Fruit fly (Drosophila melanogaster) whole organism, embryonic: Measurements from ENCODE around the gene moody.

ENCODE experiments used
- Antp ChIP-seq: fragments of 200-800 bp; sonication (Bioruptor generic); optimal IDR thresholded peaks from 3 replicates; lab custom pipeline; 2016; ENCODE audit warnings: missing biosample characterization, missing genetic modification characterization
- CG1024 ChIP-seq: fragments of 200-800 bp; sonication (Bioruptor generic); IDR thresholded peaks from 2 replicates; pipeline ENCODE4 v1.3.6; 2022; ENCODE audit warnings: missing biosample characterization, missing genetic modification characterization
- CG10267 ChIP-seq: fragments of 200-800 bp; sonication (Bioruptor generic); optimal IDR thresholded peaks from 2 replicates; lab custom pipeline; 2018; ENCODE audit warnings: missing biosample characterization, mild to moderate bottlenecking, missing genetic modification characterization, moderate library complexity
- CG10321 ChIP-seq: fragments of 200-800 bp; sonication (Bioruptor generic); IDR thresholded peaks from 2 replicates; pipeline ENCODE4 v1.3.6; 2022; ENCODE audit warnings: missing biosample characterization, missing genetic modification characterization
- CG11093 ChIP-seq: fragments of 200-800 bp; sonication (Bioruptor generic); IDR thresholded peaks from 3 replicates; pipeline ENCODE4 v1.3.6; 2022; ENCODE audit warnings: missing biosample characterization, missing genetic modification characterization
- CG11398 ChIP-seq: fragments of 200-800 bp; sonication (Bioruptor generic); optimal IDR thresholded peaks from 2 replicates; lab custom pipeline; 2016; ENCODE audit warnings: missing biosample characterization, missing genetic modification characterization
- CG11696 ChIP-seq: fragments of 200-800 bp; sonication (Bioruptor generic); IDR thresholded peaks from 2 replicates; pipeline ENCODE4 v1.3.6; 2022; ENCODE audit warnings: missing biosample characterization, missing genetic modification characterization
- CG11723 ChIP-seq: fragments of 200-800 bp; sonication (Bioruptor generic); optimal IDR thresholded peaks from 2 replicates; lab custom pipeline; 2017; ENCODE audit warnings: missing biosample characterization, mild to moderate bottlenecking, missing genetic modification characterization
- CG12104 ChIP-seq: fragments of 200-800 bp; sonication (Bioruptor generic); optimal IDR thresholded peaks from 3 replicates; lab custom pipeline; 2016; ENCODE audit warnings: missing biosample characterization, missing genetic modification characterization
- CG12299 ChIP-seq: fragments of 200-800 bp; sonication (Bioruptor generic); optimal IDR thresholded peaks from 2 replicates; lab custom pipeline; 2018; ENCODE audit warnings: missing biosample characterization, mild to moderate bottlenecking, missing genetic modification characterization
- CG1233 ChIP-seq: fragments of 200-800 bp; sonication (Bioruptor generic); optimal IDR thresholded peaks from 4 replicates; lab custom pipeline; 2018; ENCODE audit warnings: missing biosample characterization, mild to moderate bottlenecking, missing genetic modification characterization
- CG12391 ChIP-seq: fragments of 200-800 bp; sonication (Bioruptor generic); optimal IDR thresholded peaks from 3 replicates; lab custom pipeline; 2018; ENCODE audit warnings: missing biosample characterization, mild to moderate bottlenecking, missing genetic modification characterization, moderate library complexity
- CG12659 ChIP-seq: fragments of 200-800 bp; sonication (Bioruptor generic); optimal IDR thresholded peaks from 3 replicates; lab custom pipeline; 2017; ENCODE audit warnings: mild to moderate bottlenecking, missing biosample characterization, missing genetic modification reagents, missing genetic modification characterization
- CG12769 ChIP-seq: fragments of 200-800 bp; sonication (Bioruptor generic); optimal IDR thresholded peaks from 2 replicates; lab custom pipeline; 2019; ENCODE audit warnings: missing biosample characterization, mild to moderate bottlenecking, missing genetic modification characterization, moderate library complexity
- CG1529 ChIP-seq: fragments of 200-800 bp; sonication (Bioruptor generic); optimal IDR thresholded peaks from 3 replicates; lab custom pipeline; 2018; ENCODE audit warnings: missing biosample characterization, missing genetic modification characterization
- CG17186 ChIP-seq: fragments of 200-800 bp; sonication (Bioruptor generic); optimal IDR thresholded peaks from 3 replicates; lab custom pipeline; 2017; ENCODE audit warnings: missing biosample characterization, missing genetic modification reagents, missing genetic modification characterization
- CG33557 ChIP-seq: fragments of 200-800 bp; sonication (Bioruptor generic); optimal IDR thresholded peaks from 2 replicates; lab custom pipeline; 2019; ENCODE audit warnings: missing biosample characterization, mild to moderate bottlenecking, missing genetic modification characterization, moderate library complexity
- CG4404 ChIP-seq: fragments of 200-800 bp; sonication (Bioruptor generic); IDR thresholded peaks from 2 replicates; pipeline ENCODE4 v1.3.6; 2022; ENCODE audit warnings: missing biosample characterization, missing genetic modification characterization
- CG4730 ChIP-seq: fragments of 200-800 bp; sonication (Bioruptor generic); IDR thresholded peaks from 2 replicates; pipeline ENCODE4 v1.3.6; 2022; ENCODE audit warnings: missing biosample characterization, missing genetic modification characterization
- CG4820 ChIP-seq: fragments of 200-800 bp; sonication (Bioruptor generic); optimal IDR thresholded peaks from 3 replicates; lab custom pipeline; 2016; ENCODE audit warnings: missing biosample characterization, missing genetic modification characterization
- CG6689 ChIP-seq: fragments of 200-800 bp; sonication (Bioruptor generic); IDR thresholded peaks from 2 replicates; pipeline ENCODE4 v1.3.6; 2022; ENCODE audit warnings: missing biosample characterization, missing genetic modification characterization
- CG6854 ChIP-seq: fragments of 200-800 bp; sonication (Bioruptor generic); optimal IDR thresholded peaks from 3 replicates; lab custom pipeline; 2017; ENCODE audit warnings: missing biosample characterization, mild to moderate bottlenecking, missing genetic modification characterization
- CG7357 ChIP-seq: fragments of 200-800 bp; sonication (Bioruptor generic); IDR thresholded peaks from 3 replicates; pipeline ENCODE4 v1.3.6; 2022; ENCODE audit warnings: missing biosample characterization, missing genetic modification characterization
- CG9932 ChIP-seq: fragments of 200-800 bp; sonication (Bioruptor generic); IDR thresholded peaks from 2 replicates; pipeline ENCODE4 v1.3.6; 2022; ENCODE audit warnings: missing biosample characterization, missing genetic modification characterization
- CkIIα-i1 ChIP-seq: fragments of 200-800 bp; sonication (Bioruptor generic); IDR thresholded peaks from 2 replicates; pipeline ENCODE4 v1.3.6; 2022; ENCODE audit warnings: missing biosample characterization, missing genetic modification characterization
- ERR ChIP-seq: fragments of 200-800 bp; sonication (Bioruptor generic); optimal IDR thresholded peaks from 2 replicates; lab custom pipeline; 2016; ENCODE audit warnings: missing biosample characterization, missing genetic modification characterization
- Fer1 ChIP-seq: fragments of 200-800 bp; sonication (Bioruptor generic); optimal IDR thresholded peaks from 2 replicates; lab custom pipeline; 2017; ENCODE audit warnings: missing biosample characterization, mild to moderate bottlenecking, missing genetic modification characterization
- GATAe ChIP-seq: fragments of 200-800 bp; sonication (Bioruptor generic); conservative IDR thresholded peaks from 2 replicates; pipeline ENCODE4 v1.3.6; 2022; ENCODE audit warnings: missing biosample characterization, missing genetic modification characterization
- Hr3 ChIP-seq: fragments of 200-800 bp; sonication (Bioruptor generic); optimal IDR thresholded peaks from 3 replicates; lab custom pipeline; 2016; ENCODE audit warnings: missing biosample characterization, missing genetic modification characterization
- Lhr ChIP-seq: fragments of 200-800 bp; sonication (Bioruptor generic); optimal IDR thresholded peaks from 3 replicates; lab custom pipeline; 2017; ENCODE audit warnings: mild to moderate bottlenecking, missing biosample characterization, missing genetic modification reagents, missing genetic modification characterization
- Meics ChIP-seq: fragments of 200-800 bp; sonication (Bioruptor generic); optimal IDR thresholded peaks from 2 replicates; lab custom pipeline; 2017; ENCODE audit warnings: missing biosample characterization, mild to moderate bottlenecking, missing genetic modification characterization
- caup ChIP-seq: fragments of 200-800 bp; sonication (Bioruptor generic); optimal IDR thresholded peaks from 3 replicates; lab custom pipeline; 2017; ENCODE audit warnings: missing biosample characterization, mild to moderate bottlenecking, missing genetic modification characterization, moderate library complexity; ENCODE audit not compliant: severe bottlenecking
- crol ChIP-seq: fragments of 200-800 bp; sonication (Bioruptor generic); IDR thresholded peaks from 2 replicates; pipeline ENCODE4 v1.3.6; 2022; ENCODE audit warnings: missing biosample characterization, missing genetic modification characterization
- da ChIP-seq: fragments of 200-800 bp; sonication (Bioruptor generic); optimal IDR thresholded peaks from 2 replicates; lab custom pipeline; 2016; ENCODE audit warnings: missing biosample characterization, missing genetic modification characterization
- dm ChIP-seq: fragments of 200-800 bp; sonication (Bioruptor generic); optimal IDR thresholded peaks from 3 replicates; lab custom pipeline; 2016; ENCODE audit warnings: missing biosample characterization, missing genetic modification characterization
- hkb ChIP-seq, 2 experiments: fragments of 200-800 bp in 1 of 2; fragments of >200 bp in 1 of 2; sonication (Bioruptor generic) in 1 of 2; IDR thresholded peaks in 1 of 2; optimal IDR thresholded peaks in 1 of 2; 2 replicates each; pipeline versions ENCODE4 v1.3.6 to Lab custom; 2017 to 2022; ENCODE audit warnings: missing biosample characterization in 1 of 2, missing genetic modification characterization in 1 of 2
- insv ChIP-seq, 2 experiments: fragments of 200-800 bp; sonication (Bioruptor generic); optimal IDR thresholded peaks; 3 replicates each; lab custom pipeline; 2016 to 2018; ENCODE audit warnings: missing biosample characterization in 2 of 2, missing genetic modification characterization in 2 of 2
- jigr1 ChIP-seq: fragments of 200-800 bp; sonication (Bioruptor generic); IDR thresholded peaks from 3 replicates; pipeline ENCODE4 v1.3.6; 2022; ENCODE audit warnings: missing biosample characterization, missing genetic modification characterization
- lov ChIP-seq, 2 experiments: fragments of 200-800 bp in 1 of 2; fragments of >200 bp in 1 of 2; sonication (Bioruptor generic) in 1 of 2; IDR thresholded peaks in 1 of 2; optimal IDR thresholded peaks in 1 of 2; 2 replicates in 1 of 2; 3 replicates in 1 of 2; pipeline versions ENCODE4 v1.3.6 to Lab custom; 2017 to 2022; ENCODE audit warnings: missing biosample characterization in 1 of 2, missing genetic modification characterization in 1 of 2
- mirr ChIP-seq: fragments of 200-800 bp; sonication (Bioruptor generic); optimal IDR thresholded peaks from 3 replicates; lab custom pipeline; 2018; ENCODE audit warnings: missing biosample characterization, mild to moderate bottlenecking, missing genetic modification characterization
- nmo ChIP-seq: fragments of 200-800 bp; sonication (Bioruptor generic); optimal IDR thresholded peaks from 2 replicates; lab custom pipeline; 2018; ENCODE audit warnings: missing biosample characterization, mild to moderate bottlenecking, missing genetic modification characterization, moderate library complexity
- org-1 ChIP-seq: fragments of 200-800 bp; sonication (Bioruptor generic); optimal IDR thresholded peaks from 2 replicates; lab custom pipeline; 2017; ENCODE audit warnings: missing biosample characterization, missing genetic modification characterization
- pan ChIP-seq, 4 experiments: fragments of >200 bp in 3 of 4; fragments of 200-800 bp in 1 of 4; sonication (Bioruptor generic) in 1 of 4; optimal IDR thresholded peaks in 3 of 4; IDR thresholded peaks in 1 of 4; 2 replicates each; pipeline versions ENCODE4 v1.3.6 to Lab custom; 2017 to 2022; ENCODE audit warnings: missing biosample characterization in 2 of 4, missing genetic modification characterization in 2 of 4, mixed read lengths in 1 of 4
- run ChIP-seq: fragments of 200-800 bp; sonication (Bioruptor generic); optimal IDR thresholded peaks from 3 replicates; lab custom pipeline; 2018; ENCODE audit warnings: missing biosample characterization, mild to moderate bottlenecking, missing genetic modification characterization
- salm ChIP-seq: fragments of 200-800 bp; sonication (Bioruptor generic); optimal IDR thresholded peaks from 2 replicates; lab custom pipeline; 2018; ENCODE audit warnings: missing biosample characterization, mild to moderate bottlenecking, missing genetic modification characterization
- sima ChIP-seq: fragments of 200-800 bp; sonication (Bioruptor generic); optimal IDR thresholded peaks from 2 replicates; lab custom pipeline; 2016; ENCODE audit warnings: missing biosample characterization, missing genetic modification characterization
- sisA ChIP-seq: fragments of 200-800 bp; sonication (Bioruptor generic); IDR thresholded peaks from 2 replicates; pipeline ENCODE4 v1.3.6; 2022; ENCODE audit warnings: missing biosample characterization, missing genetic modification characterization
- sug ChIP-seq: fragments of 200-800 bp; optimal IDR thresholded peaks from 2 replicates; lab custom pipeline; 2019; ENCODE audit warnings: missing biosample characterization, mild to moderate bottlenecking, missing genetic modification characterization, moderate library complexity
- vnd ChIP-seq: fragments of 200-800 bp; sonication (Bioruptor generic); IDR thresholded peaks from 3 replicates; pipeline ENCODE4 v1.3.6; 2022; ENCODE audit warnings: missing biosample characterization, missing genetic modification characterization; ENCODE audit not compliant: partially characterized antibody
- zen2 ChIP-seq: fragments of 200-800 bp; sonication (Bioruptor generic); IDR thresholded peaks from 3 replicates; pipeline ENCODE4 v1.3.6; 2022; ENCODE audit warnings: missing biosample characterization, missing genetic modification characterization; ENCODE audit not compliant: partially characterized antibody

Gene moody

dm6 chrX:1995653-1996052 is 54.3 kb downstream of the moody start (continued):
- no peak for TF ChIP-seq CG10267 (tag; lab: Kevin White, UChicago)
- no peak for TF ChIP-seq CG6854 (GFP tag; lab: Kevin White, UChicago)
- no peak for TF ChIP-seq CG7357 (GFP tag; lab: Robert Waterston, UW)
- no peak; the same call in 1 of the 2 replicates for TF ChIP-seq CG6689 (GFP tag; lab: Robert Waterston, UW)
- TF ChIP-seq sisA (GFP tag; lab: Robert Waterston, UW) = no peak
- no peak for TF ChIP-seq CG1529 (GFP tag; lab: Kevin White, UChicago)
- TF ChIP-seq CG12391 (tag; lab: Kevin White, UChicago) = no peak
- peak; percentile 96 for TF ChIP-seq crol (GFP tag; lab: Robert Waterston, UW)
- TF ChIP-seq CkIIα-i1 (GFP tag; lab: Robert Waterston, UW) = no peak
- no peak for TF ChIP-seq CG1024 (GFP tag; lab: Robert Waterston, UW)
- peak; percentile 22 for TF ChIP-seq Hr3
- no peak for TF ChIP-seq CG1233
- TF ChIP-seq dm (GFP tag; lab: Kevin White, UChicago) = no peak
- TF ChIP-seq Lhr = no peak
- no peak for TF ChIP-seq Fer1 (GFP tag; lab: Kevin White, UChicago)
- TF ChIP-seq CG4730 (GFP tag; lab: Robert Waterston, UW) = no peak
- no peak for TF ChIP-seq CG17186 (GFP tag; lab: Kevin White, UChicago)
- TF ChIP-seq Meics (GFP tag; lab: Kevin White, UChicago) = no peak
- TF ChIP-seq da (GFP tag; lab: Kevin White, UChicago) = no peak
- no peak; the same call in 1 of the 2 replicates for TF ChIP-seq GATAe
- no peak for TF ChIP-seq Antp (GFP tag; lab: Kevin White, UChicago)
- peak; percentile 96 for TF ChIP-seq CG12769
- TF ChIP-seq CG11723 = no peak
- TF ChIP-seq CG4404 (GFP tag; lab: Robert Waterston, UW) = no peak
- no peak for TF ChIP-seq CG11398 (GFP tag; lab: Kevin White, UChicago)
- no peak for TF ChIP-seq CG12299
- no peak for TF ChIP-seq nmo (GFP tag; lab: Kevin White, UChicago)
- TF ChIP-seq ERR (GFP tag; lab: Kevin White, UChicago) = no peak
- TF ChIP-seq zen2 (GFP tag; lab: Robert Waterston, UW) = 0 out of 3 replicates have a peak, but pooled peaks have one; percentile 37
- TF ChIP-seq caup (GFP tag; lab: Kevin White, UChicago) = no peak
- no peak for TF ChIP-seq CG11093 (GFP tag; lab: Robert Waterston, UW)
- no peak for TF ChIP-seq sima (GFP tag; lab: Kevin White, UChicago)
- TF ChIP-seq insv (GFP tag; optimal IDR thresholded peaks at IDR 0.05; lab: Kevin White, UChicago) = no peak
- no peak for TF ChIP-seq CG33557 (GFP tag; lab: Kevin White, UChicago)
- TF ChIP-seq mirr (GFP tag; lab: Kevin White, UChicago) = peak; percentile 31
- peak; percentile 71 for TF ChIP-seq sug
- TF ChIP-seq CG9932 (GFP tag; lab: Robert Waterston, UW) = no peak
- no peak for TF ChIP-seq salm
- no peak for TF ChIP-seq pan (optimal IDR thresholded peaks at IDR 0.05; lab: Kevin White, UChicago)
- no peak for TF ChIP-seq pan (GFP tag; optimal IDR thresholded peaks at IDR 0.05 in 1 of 2, IDR thresholded peaks at IDR 0.05 in 1 of 2)
- TF ChIP-seq CG10321 = no peak
- TF ChIP-seq run (tag; lab: Kevin White, UChicago) = no peak
- TF ChIP-seq jigr1 = no peak
- no peak for TF ChIP-seq org-1
- TF ChIP-seq vnd (GFP tag; lab: Robert Waterston, UW) = no peak
- no peak for TF ChIP-seq CG12659
- TF ChIP-seq lov (optimal IDR thresholded peaks at IDR 0.05; lab: Kevin White, UChicago) = no peak
- no peak for TF ChIP-seq lov (GFP tag; IDR thresholded peaks at IDR 0.05; lab: Robert Waterston, UW)
- no peak for TF ChIP-seq CG11696 (GFP tag; lab: Robert Waterston, UW)
- TF ChIP-seq CG4820 (GFP tag; lab: Kevin White, UChicago) = no peak
- no peak for TF ChIP-seq hkb (optimal IDR thresholded peaks at IDR 0.05; lab: Kevin White, UChicago)
- TF ChIP-seq hkb (GFP tag; IDR thresholded peaks at IDR 0.05; lab: Robert Waterston, UW) = no peak
- TF ChIP-seq CG12104 (GFP tag; lab: Kevin White, UChicago) = no peak
